Worm (Caenorhabditis elegans) whole organism, L1 larva: Measurements from ENCODE around the gene ZK632.14.

Experiments
- C34B4.2 ChIP-seq: sonication (generic microtip); optimal IDR thresholded peaks from 2 replicates; lab custom pipeline; 2017; ENCODE audit warnings: mild to moderate bottlenecking, missing genetic modification characterization, missing compliant biosample characterization
- aha-1 ChIP-seq: fragments of 150-350 bp; optimal IDR thresholded peaks from 2 replicates; lab custom pipeline; 2014; ENCODE audit warnings: missing biosample characterization, missing genetic modification characterization
- ama-1 ChIP-seq: fragments of 150-350 bp; optimal IDR thresholded peaks from 2 replicates; lab custom pipeline; 2014
- blmp-1 ChIP-seq: fragments of 150-350 bp; optimal IDR thresholded peaks from 2 replicates; lab custom pipeline; 2014; ENCODE audit warnings: missing biosample characterization, missing genetic modification characterization
- ceh-8 ChIP-seq: fragments of 200-800 bp; sonication (Bioruptor generic); optimal IDR thresholded peaks from 2 replicates; lab custom pipeline; 2018; ENCODE audit warnings: mild to moderate bottlenecking, missing genetic modification characterization, moderate library complexity, missing compliant biosample characterization
- ceh-82 ChIP-seq, 3 experiments: fragments of 150-350 bp in 1 of 3; sonication (generic microtip) in 2 of 3; optimal IDR thresholded peaks; 2 replicates each; lab custom pipeline; 2014 to 2017; ENCODE audit warnings: missing biosample characterization in 3 of 3, missing genetic modification characterization in 3 of 3
- ceh-90 ChIP-seq: sonication (generic microtip); optimal IDR thresholded peaks from 2 replicates; lab custom pipeline; 2016; ENCODE audit warnings: missing genetic modification characterization, missing compliant biosample characterization
- dpl-1 ChIP-seq, 3 experiments: fragments of 150-350 bp in 2 of 3; sonication (generic microtip) in 1 of 3; optimal IDR thresholded peaks; 2 replicates each; lab custom pipeline; 2014 to 2017; ENCODE audit warnings: missing biosample characterization in 3 of 3, missing genetic modification characterization in 3 of 3, missing genetic modification reagents in 3 of 3
- dsc-1 ChIP-seq: sonication (generic microtip); optimal IDR thresholded peaks from 2 replicates; lab custom pipeline; 2016; ENCODE audit warnings: mild to moderate bottlenecking, missing genetic modification characterization, missing compliant biosample characterization
- efl-1 ChIP-seq, 4 experiments: fragments of 150-350 bp; optimal IDR thresholded peaks in 3 of 4; peaks in 1 of 4; 1 replicate in 1 of 4; 2 replicates in 3 of 4; lab custom pipeline; 2014; ENCODE audit warnings: missing biosample characterization in 2 of 4, missing genetic modification characterization in 2 of 4, missing genetic modification reagents in 2 of 4
- elt-3 ChIP-seq, 6 experiments: fragments of 150-350 bp in 1 of 6; sonication (generic microtip); optimal IDR thresholded peaks; 2 replicates each; lab custom pipeline; 2017 to 2018; ENCODE audit warnings: missing biosample characterization in 6 of 6, missing genetic modification characterization in 6 of 6, inconsistent platforms in 1 of 6
- grh-1 ChIP-seq: fragments of 200-800 bp; sonication (Bioruptor generic); IDR thresholded peaks from 2 replicates; pipeline ENCODE4 v1.3.6; 2022; ENCODE audit warnings: missing genetic modification reagents, missing genetic modification characterization, missing compliant biosample characterization
- lir-3 ChIP-seq: sonication (generic microtip); optimal IDR thresholded peaks from 2 replicates; lab custom pipeline; 2016; ENCODE audit warnings: mild to moderate bottlenecking, missing genetic modification characterization, moderate library complexity, missing compliant biosample characterization; ENCODE audit not compliant: poor library complexity
- lsy-2 ChIP-seq, 2 experiments: fragments of 150-350 bp; optimal IDR thresholded peaks; 2 replicates each; lab custom pipeline; 2014; ENCODE audit warnings: missing biosample characterization in 2 of 2, missing genetic modification characterization in 2 of 2
- mab-9 ChIP-seq: fragments of 200-800 bp; sonication (Bioruptor generic); IDR thresholded peaks from 2 replicates; pipeline ENCODE4 v1.3.6; 2022; ENCODE audit warnings: missing genetic modification reagents, missing genetic modification characterization, missing compliant biosample characterization
- mdl-1 ChIP-seq, 2 experiments: fragments of 150-350 bp; optimal IDR thresholded peaks; 2 replicates each; lab custom pipeline; 2014 to 2017; ENCODE audit warnings: missing biosample characterization in 2 of 2, missing genetic modification characterization in 2 of 2, inconsistent platforms in 1 of 2
- mef-2 ChIP-seq: fragments of 150-350 bp; optimal IDR thresholded peaks from 2 replicates; lab custom pipeline; 2014; ENCODE audit warnings: missing biosample characterization, missing genetic modification characterization
- mep-1 ChIP-seq: fragments of 150-350 bp; optimal IDR thresholded peaks from 2 replicates; lab custom pipeline; 2014; ENCODE audit warnings: missing biosample characterization, missing genetic modification characterization
- nhr-19 ChIP-seq: fragments of 200-800 bp; sonication (Bioruptor generic); conservative IDR thresholded peaks from 2 replicates; pipeline ENCODE4 v1.3.6; 2022; ENCODE audit warnings: missing genetic modification characterization, missing compliant biosample characterization
- nhr-20 ChIP-seq: sonication (generic microtip); optimal IDR thresholded peaks from 2 replicates; lab custom pipeline; 2016; ENCODE audit warnings: mild to moderate bottlenecking, missing genetic modification characterization, missing compliant biosample characterization
- nhr-237 ChIP-seq: fragments of 150-350 bp; optimal IDR thresholded peaks from 2 replicates; lab custom pipeline; 2014; ENCODE audit warnings: missing biosample characterization, missing genetic modification characterization
- nhr-28 ChIP-seq: fragments of 150-350 bp; optimal IDR thresholded peaks from 2 replicates; lab custom pipeline; 2014; ENCODE audit warnings: missing biosample characterization, missing genetic modification characterization
- nhr-71 ChIP-seq: sonication (generic microtip); optimal IDR thresholded peaks from 2 replicates; lab custom pipeline; 2016; ENCODE audit warnings: mild to moderate bottlenecking, missing genetic modification characterization, moderate library complexity, missing compliant biosample characterization
- nhr-85 ChIP-seq: sonication (generic microtip); peaks from one replicate; lab custom pipeline; 2016; ENCODE audit warnings: missing genetic modification characterization, inconsistent platforms, missing compliant biosample characterization
- nhr-90 ChIP-seq: sonication (generic microtip); optimal IDR thresholded peaks from 2 replicates; lab custom pipeline; 2016; ENCODE audit warnings: mild to moderate bottlenecking, missing genetic modification characterization, missing compliant biosample characterization; ENCODE audit not compliant: poor library complexity
- pag-3 ChIP-seq: sonication (generic microtip); optimal IDR thresholded peaks from 2 replicates; lab custom pipeline; 2017; ENCODE audit warnings: missing genetic modification characterization, mild to moderate bottlenecking, missing compliant biosample characterization, antibody characterized with exemption, borderline replicate concordance; ENCODE audit not compliant: insufficient read depth
- pax-3 ChIP-seq: fragments of 200-800 bp; sonication (Bioruptor generic); optimal IDR thresholded peaks from 2 replicates; lab custom pipeline; 2018; ENCODE audit warnings: mild to moderate bottlenecking, missing genetic modification characterization, moderate library complexity, missing compliant biosample characterization
- snpc-4 ChIP-seq: fragments of 150-350 bp; optimal IDR thresholded peaks from 2 replicates; lab custom pipeline; 2014; ENCODE audit warnings: missing biosample characterization, missing genetic modification characterization
- snu-23 ChIP-seq: sonication (generic microtip); optimal IDR thresholded peaks from 2 replicates; lab custom pipeline; 2016; ENCODE audit warnings: missing genetic modification characterization, missing compliant biosample characterization
- sptf-1 ChIP-seq: fragments of 150-350 bp; optimal IDR thresholded peaks from 2 replicates; lab custom pipeline; 2014; ENCODE audit warnings: missing biosample characterization, missing genetic modification characterization
- swsn-7 ChIP-seq: sonication (generic microtip); optimal IDR thresholded peaks from 2 replicates; lab custom pipeline; 2016; ENCODE audit warnings: missing genetic modification characterization, missing compliant biosample characterization
- tlp-1 ChIP-seq: fragments of 150-350 bp; optimal IDR thresholded peaks from 2 replicates; lab custom pipeline; 2014; ENCODE audit warnings: missing biosample characterization, missing genetic modification characterization
- unc-130 ChIP-seq: fragments of 150-350 bp; optimal IDR thresholded peaks from 2 replicates; lab custom pipeline; 2017; ENCODE audit warnings: missing biosample characterization, missing genetic modification characterization, inconsistent platforms
- unc-98 ChIP-seq: fragments of 200-800 bp; sonication (Bioruptor generic); IDR thresholded peaks from 2 replicates; pipeline ENCODE4 v1.3.6; 2022; ENCODE audit warnings: missing genetic modification characterization, missing compliant biosample characterization
- vab-15 ChIP-seq: sonication (generic microtip); optimal IDR thresholded peaks from 2 replicates; lab custom pipeline; 2017; ENCODE audit warnings: missing genotype, mild to moderate bottlenecking, missing genetic modification characterization, missing compliant biosample characterization
- xbp-1 ChIP-seq: sonication (generic microtip); optimal IDR thresholded peaks from 2 replicates; lab custom pipeline; 2016; ENCODE audit warnings: missing genetic modification characterization, missing compliant biosample characterization
- zag-1 ChIP-seq: fragments of 150-350 bp; optimal IDR thresholded peaks from 2 replicates; lab custom pipeline; 2014; ENCODE audit warnings: missing biosample characterization, missing genetic modification characterization
- zip-4 ChIP-seq: fragments of 200-800 bp; sonication (Bioruptor generic); optimal IDR thresholded peaks from 2 replicates; lab custom pipeline; 2018; ENCODE audit warnings: mild to moderate bottlenecking, missing genetic modification characterization, moderate library complexity, missing compliant biosample characterization
- ztf-4 ChIP-seq: fragments of 150-350 bp; optimal IDR thresholded peaks from 2 replicates; lab custom pipeline; 2014; ENCODE audit warnings: missing biosample characterization, missing genetic modification characterization

ZK632.14 gene

ce11 chrIII:9798478-9799157 is 14.6 kb upstream of the ZK632.14 start, which contains the start of gene ZK632.2 (continued):
- no peak for TF ChIP-seq aha-1 (tag; lab: Kevin White, UChicago)
- no peak for TF ChIP-seq grh-1 (GFP tag; lab: Robert Waterston, UW)
- no peak for TF ChIP-seq tlp-1 (tag; lab: Kevin White, UChicago)
- TF ChIP-seq dpl-1 (GFP tag; optimal IDR thresholded peaks at IDR 0.05; lab: Kevin White, UChicago), result peak in 1 of 3 experiments; percentile 43
- no peak for TF ChIP-seq unc-98 (GFP tag; lab: Robert Waterston, UW)
- no peak for TF ChIP-seq ceh-90
- peak; percentile 31 for TF ChIP-seq nhr-85
- peak; percentile 1 to 27 for TF ChIP-seq efl-1 (optimal IDR thresholded peaks at IDR 0.05; lab: Kevin White, UChicago)
- TF ChIP-seq efl-1 (GFP tag; optimal IDR thresholded peaks at IDR 0.05 in 1 of 2; lab: Kevin White, UChicago), result peak in 1 of 2 experiments; percentile 22

DNA sequence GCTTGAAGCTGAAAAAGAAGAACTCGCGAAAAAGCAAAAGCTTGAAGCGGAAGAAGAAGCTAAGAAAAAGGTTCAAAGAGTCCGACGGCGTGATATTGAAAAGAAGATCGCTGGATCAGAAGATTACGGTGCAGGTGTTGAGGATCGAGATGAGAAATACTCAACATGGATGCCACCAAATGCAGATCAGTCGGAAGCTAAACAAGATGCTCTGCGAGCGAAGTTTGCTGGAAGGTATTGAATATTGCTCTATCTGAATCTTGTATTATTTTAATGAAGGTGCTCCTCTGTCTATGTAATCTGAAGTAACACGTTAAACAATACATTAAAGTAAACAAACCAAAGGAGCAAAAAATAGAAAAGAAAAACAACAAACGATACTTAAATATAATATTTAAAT is 11.2 kb upstream of the ZK632.14 start:
- TF ChIP-seq efl-1 (optimal IDR thresholded peaks at IDR 0.05; lab: Kevin White, UChicago), result no peak
- TF ChIP-seq efl-1 (GFP tag; optimal IDR thresholded peaks at IDR 0.05 in 1 of 2; lab: Kevin White, UChicago), result peak in 1 of 2 experiments; percentile 55
- TF ChIP-seq swsn-7 (tag; lab: Kevin White, UChicago), result no peak
- no peak for TF ChIP-seq C34B4.2

- TF ChIP-seq lir-3, result peak; percentile 18
- TF ChIP-seq nhr-90 (tag; lab: Kevin White, UChicago), result no peak
- TF ChIP-seq nhr-237 (tag; lab: Kevin White, UChicago), result no peak
- TF ChIP-seq lsy-2 (tag; optimal IDR thresholded peaks at IDR 0.05; lab: Kevin White, UChicago), result peak in 1 of 2 experiments; percentile 7
- peak; percentile 63 for TF ChIP-seq nhr-85
- peak in 1 of 2 experiments; percentile 11 for TF ChIP-seq efl-1 (optimal IDR thresholded peaks at IDR 0.05; lab: Kevin White, UChicago)
- peak in 1 of 2 experiments; percentile 71 for TF ChIP-seq efl-1 (GFP tag; optimal IDR thresholded peaks at IDR 0.05 in 1 of 2; lab: Kevin White, UChicago)
- peak; percentile 38 for TF ChIP-seq ama-1 (lab: Kevin White, UChicago)
- no peak for TF ChIP-seq nhr-19
- TF ChIP-seq nhr-20 (tag; lab: Kevin White, UChicago), result no peak
- peak; percentile 0 for TF ChIP-seq snu-23 (GFP tag; lab: Kevin White, UChicago)
- peak; percentile 29 for TF ChIP-seq zip-4 (GFP tag; lab: Kevin White, UChicago)
- no peak for TF ChIP-seq nhr-28 (tag; lab: Kevin White, UChicago)
- TF ChIP-seq nhr-71 (tag; lab: Kevin White, UChicago), result peak; percentile 42
Observed at ce11 chrIII:9804997-9805610, 8.1 kb upstream of the ZK632.14 start, which contains the start of gene riok-3. TSS of gene riok-3 (minus strand) at chrIII:9805011.

DNA sequence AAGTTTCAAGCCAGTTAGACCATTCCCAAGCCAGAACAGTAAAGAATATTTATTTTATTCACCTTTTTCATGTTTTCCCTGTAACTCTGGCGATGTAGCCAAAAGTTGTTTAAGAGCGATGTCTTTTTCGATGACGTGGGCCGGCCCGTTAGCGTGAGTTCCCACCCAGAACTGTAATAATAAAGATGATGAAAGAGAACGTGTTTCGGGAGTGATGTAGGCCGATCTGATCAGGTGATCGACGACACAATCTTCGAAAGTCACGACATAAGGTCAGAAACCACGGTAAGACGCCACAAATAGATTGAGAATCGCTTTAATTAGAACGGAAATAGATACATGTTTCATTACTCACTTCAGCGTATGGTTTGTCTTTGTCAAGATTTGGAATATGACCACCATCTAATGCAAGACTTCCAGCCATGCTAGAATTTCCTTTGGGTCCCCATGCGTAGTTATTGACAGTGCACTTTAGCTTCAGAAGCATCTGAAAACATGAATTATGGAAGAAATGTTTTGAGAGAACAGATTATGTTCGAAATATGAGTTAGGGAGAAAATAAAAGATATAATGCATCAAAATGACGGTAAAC is 6.2 kb upstream of the ZK632.14 start, which contains the start of gene ZK632.4:
Gene ZK632.4 (minus strand): TSS at position 487 of the 592 bp plus-strand sequence.
- TF ChIP-seq elt-3 (tag; optimal IDR thresholded peaks at IDR 0.05; lab: Kevin White, UChicago) (peak in 1 of 6 experiments; percentile 26), unc-130 (tag; lab: Kevin White, UChicago) (peak; percentile 37), grh-1 (GFP tag; lab: Robert Waterston, UW) (0 out of 2 replicates have a peak, but pooled peaks have one; percentile 35), nhr-85 (peak; percentile 37), sptf-1 (no peak)

- TF ChIP-seq ceh-8, result no peak
- TF ChIP-seq pax-3, result no peak
- peak; percentile 67 for TF ChIP-seq blmp-1 (tag; lab: Kevin White, UChicago)
- no peak for TF ChIP-seq pag-3
- no peak for TF ChIP-seq dsc-1 (tag; lab: Kevin White, UChicago)
- TF ChIP-seq xbp-1 (tag; lab: Kevin White, UChicago), result no peak
- TF ChIP-seq ceh-82 (tag; optimal IDR thresholded peaks at IDR 0.05; lab: Kevin White, UChicago), result no peak
- no peak for TF ChIP-seq ceh-90
- TF ChIP-seq zag-1, result no peak
- TF ChIP-seq vab-15 (tag; lab: Kevin White, UChicago), result peak; percentile 58
- TF ChIP-seq nhr-20 (tag; lab: Kevin White, UChicago), result peak; percentile 65
- no peak for TF ChIP-seq mab-9 (GFP tag; lab: Robert Waterston, UW)
- no peak for TF ChIP-seq dpl-1 (GFP tag; optimal IDR thresholded peaks at IDR 0.05; lab: Kevin White, UChicago)
- peak; percentile 58 for TF ChIP-seq ama-1 (lab: Kevin White, UChicago)
- peak; percentile 64 for TF ChIP-seq ztf-4 (tag; lab: Kevin White, UChicago)
- peak; percentile 32 for TF ChIP-seq mep-1
- no peak for TF ChIP-seq snpc-4 (tag; lab: Kevin White, UChicago)
- TF ChIP-seq elt-3 (tag; optimal IDR thresholded peaks at IDR 0.05; lab: Kevin White, UChicago), result peak in 2 of 6 experiments; percentile 36 to 75
- no peak for TF ChIP-seq mef-2 (tag; lab: Kevin White, UChicago)
- peak in 1 of 2 experiments; percentile 66 for TF ChIP-seq mdl-1 (tag; optimal IDR thresholded peaks at IDR 0.05; lab: Kevin White, UChicago)
- no peak for TF ChIP-seq efl-1 (optimal IDR thresholded peaks at IDR 0.05; lab: Kevin White, UChicago)
- TF ChIP-seq efl-1 (GFP tag; optimal IDR thresholded peaks at IDR 0.05 in 1 of 2; lab: Kevin White, UChicago), result peak in 1 of 2 experiments; percentile 91
Observed at ce11 chrIII:9807560-9808046, 5.6 kb upstream of the ZK632.14 start.
